Worm (Caenorhabditis elegans) whole organism, L3 larva: ENCODE measurements around the gene str-20.

Experiments used
- R02D3.7 ChIP-seq: fragments of 150-350 bp; optimal IDR thresholded peaks from 2 replicates; lab custom pipeline; 2014; ENCODE audit warnings: missing biosample characterization, missing genetic modification characterization
- ama-1 ChIP-seq: fragments of 150-350 bp; optimal IDR thresholded peaks from 2 replicates; lab custom pipeline; 2018
- nhr-237 ChIP-seq: fragments of 150-350 bp; optimal IDR thresholded peaks from 2 replicates; lab custom pipeline; 2014; ENCODE audit warnings: missing biosample characterization, missing genetic modification characterization
- nhr-76 ChIP-seq: fragments of 150-350 bp; sonication (generic microtip); optimal IDR thresholded peaks from 5 replicates; lab custom pipeline; 2014; ENCODE audit warnings: missing biosample characterization, missing genetic modification characterization
- nhr-77 ChIP-seq: fragments of 150-350 bp; optimal IDR thresholded peaks from 2 replicates; lab custom pipeline; 2014; ENCODE audit warnings: missing biosample characterization, missing genetic modification characterization
- pqm-1 ChIP-seq: fragments of 150-350 bp; optimal IDR thresholded peaks from 2 replicates; lab custom pipeline; 2017; ENCODE audit warnings: missing biosample characterization, missing genetic modification characterization, inconsistent platforms
- zag-1 ChIP-seq: fragments of 150-350 bp; optimal IDR thresholded peaks from 2 replicates; lab custom pipeline; 2014; ENCODE audit warnings: missing biosample characterization, missing genetic modification characterization

ce11 chrV:719731-720130, 36.5 kb upstream of the str-20 start, which contains the start of gene srbc-40:
- TF ChIP-seq pqm-1 (tag; lab: Kevin White, UChicago) (no peak), ama-1 (lab: Kevin White, UChicago) (no peak), nhr-77 (tag; lab: Kevin White, UChicago) (no peak), zag-1 (tag; lab: Kevin White, UChicago) (no peak), nhr-237 (tag; lab: Kevin White, UChicago) (no peak), R02D3.7 (tag; lab: Kevin White, UChicago) (no peak), nhr-76 (tag; lab: Kevin White, UChicago) (no peak)
